Fruit fly (Drosophila melanogaster): Measurements from ENCODE around the gene Sxl.
A peak's percentile ranks its signal among the peaks of the same experiment; 100 is the strongest.

The Sxl gene

DNA sequence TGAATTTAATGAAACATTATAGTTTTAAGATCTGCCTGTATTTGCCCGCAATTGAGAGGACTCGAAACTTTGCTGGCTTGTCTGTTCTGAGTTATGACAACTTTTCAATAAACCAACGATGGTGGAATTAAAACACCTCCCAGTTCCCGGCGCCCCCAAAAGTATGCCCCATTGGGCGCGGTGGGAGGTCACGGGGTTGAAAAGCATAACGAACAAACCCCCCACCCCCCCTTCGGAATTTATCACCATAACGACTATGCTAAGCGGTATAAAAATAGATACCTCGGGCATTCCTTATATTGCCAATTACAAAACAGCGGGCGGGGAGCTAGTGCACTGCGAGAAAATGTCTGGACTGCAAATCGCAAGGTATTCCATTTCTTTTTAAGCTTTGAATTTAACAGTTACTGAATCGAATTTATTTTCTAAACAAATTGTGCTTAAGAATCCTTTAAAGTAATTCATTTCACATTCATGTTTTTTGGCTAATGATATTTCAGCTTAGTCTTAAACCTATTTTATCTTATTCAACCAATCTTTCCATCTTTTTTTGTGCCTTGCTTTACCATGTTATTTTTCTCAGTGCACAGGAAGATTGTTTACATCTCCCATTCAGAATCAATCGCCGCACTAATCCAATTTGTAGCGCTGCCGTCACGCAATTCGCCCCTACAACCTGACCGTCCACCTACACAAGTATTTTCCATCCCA, 3.6 kb upstream of the Sxl start (continued):
- TF ChIP-seq lbe (GFP tag; optimal IDR thresholded peaks at IDR 0.05): no peak
- TF ChIP-seq CG11085 (GFP tag; IDR thresholded peaks at IDR 0.05): peak; percentile 42; the same call in 1 of the 2 replicates
- peak; percentile 13 for TF ChIP-seq abd-A (tag; optimal IDR thresholded peaks at IDR 0.05)
- no peak for TF ChIP-seq usp (GFP tag; optimal IDR thresholded peaks at IDR 0.05)
- TF ChIP-seq Doc2 (GFP tag; IDR thresholded peaks at IDR 0.05): no peak
- TF ChIP-seq CG12769 (tag; optimal IDR thresholded peaks at IDR 0.05): peak; percentile 77
- TF ChIP-seq Taf1 (GFP tag; IDR thresholded peaks at IDR 0.05): peak; percentile 54
- peak; percentile 68 for TF ChIP-seq NC2α (GFP tag; optimal IDR thresholded peaks at IDR 0.05)
- no peak for TF ChIP-seq gt (GFP tag; IDR thresholded peaks at IDR 0.05)
- TF ChIP-seq zfh1 (GFP tag; IDR thresholded peaks at IDR 0.05): peak; percentile 71
- peak; percentile 76 for TF ChIP-seq CG17359 (tag; optimal IDR thresholded peaks at IDR 0.05)
- TF ChIP-seq wek (GFP tag; optimal IDR thresholded peaks at IDR 0.05): peak; percentile 57
- TF ChIP-seq CG31224 (GFP tag; IDR thresholded peaks at IDR 0.05): peak; percentile 74
- TF ChIP-seq Kr (GFP tag; optimal IDR thresholded peaks at IDR 0.05): peak; percentile 71
- TF ChIP-seq ewg (GFP tag; optimal IDR thresholded peaks at IDR 0.05): peak; percentile 82
- TF ChIP-seq Atf-2 (GFP tag; optimal IDR thresholded peaks at IDR 0.05): peak; percentile 87
- peak; percentile 66 for TF ChIP-seq CG6254 (GFP tag; optimal IDR thresholded peaks at IDR 0.05)
- peak; percentile 83 for TF ChIP-seq Dek (tag; optimal IDR thresholded peaks at IDR 0.05)
- no peak for TF ChIP-seq Ets65A (GFP tag)
- TF ChIP-seq HLH54F (GFP tag; optimal IDR thresholded peaks at IDR 0.05): peak; percentile 71
- TF ChIP-seq CG6654 (GFP tag; optimal IDR thresholded peaks at IDR 0.05): peak; percentile 49
- TF ChIP-seq CG16815 (GFP tag; optimal IDR thresholded peaks at IDR 0.05): peak; percentile 86
- TF ChIP-seq Blimp-1 (GFP tag; optimal IDR thresholded peaks at IDR 0.05): peak; percentile 77
- TF ChIP-seq CG12942 (GFP tag; optimal IDR thresholded peaks at IDR 0.05): peak; percentile 85
- peak; percentile 41; the same call in 1 of the 3 replicates for TF ChIP-seq CG11456 (GFP tag; IDR thresholded peaks at IDR 0.05)
- TF ChIP-seq gcm (GFP tag; optimal IDR thresholded peaks at IDR 0.05): peak; percentile 90
- TF ChIP-seq CG3407 (GFP tag; optimal IDR thresholded peaks at IDR 0.05): peak; percentile 83
- TF ChIP-seq aop (GFP tag; IDR thresholded peaks at IDR 0.05): no peak; the same call in 1 of the 2 replicates
- TF ChIP-seq CG32772 (GFP tag; IDR thresholded peaks at IDR 0.05): peak; percentile 73
- TF ChIP-seq h (optimal IDR thresholded peaks at IDR 0.05): no peak
- no peak for TF ChIP-seq Dp (GFP tag; optimal IDR thresholded peaks at IDR 0.05)
- TF ChIP-seq D (optimal IDR thresholded peaks at IDR 0.05): no peak
- TF ChIP-seq D (GFP tag; optimal IDR thresholded peaks at IDR 0.05): peak; percentile 76
- peak; percentile 49; the same call in 1 of the 3 replicates for TF ChIP-seq ase (GFP tag; IDR thresholded peaks at IDR 0.05)
- peak; percentile 72 for TF ChIP-seq nau (GFP tag; optimal IDR thresholded peaks at IDR 0.05)
- peak; percentile 93 for TF ChIP-seq CG2120 (GFP tag; optimal IDR thresholded peaks at IDR 0.05)
- peak; percentile 65; the same call in 2 of the 3 replicates for TF ChIP-seq CG7357 (GFP tag; IDR thresholded peaks at IDR 0.05)
- TF ChIP-seq bab2 (GFP tag; optimal IDR thresholded peaks at IDR 0.05): peak; percentile 91
- TF ChIP-seq otp (GFP tag; IDR thresholded peaks at IDR 0.05): peak; percentile 44; the same call in 1 of the 3 replicates
- peak; percentile 57 for TF ChIP-seq CG3065 (GFP tag; optimal IDR thresholded peaks at IDR 0.05)
- no peak for TF ChIP-seq CG16779 (GFP tag; IDR thresholded peaks at IDR 0.05)
- peak; percentile 84 for TF ChIP-seq CG17328 (GFP tag; IDR thresholded peaks at IDR 0.05)
- TF ChIP-seq CG9215 (GFP tag; IDR thresholded peaks at IDR 0.05): peak; percentile 76
- peak; percentile 70 for TF ChIP-seq CG9932 (GFP tag; IDR thresholded peaks at IDR 0.05)
- TF ChIP-seq psq (GFP tag; optimal IDR thresholded peaks at IDR 0.05): peak; percentile 27
- TF ChIP-seq Chrac-16 (GFP tag; optimal IDR thresholded peaks at IDR 0.05): peak; percentile 86
- peak; percentile 91 for TF ChIP-seq unpg (GFP tag; optimal IDR thresholded peaks at IDR 0.05)
- TF ChIP-seq Tbp (GFP tag; optimal IDR thresholded peaks at IDR 0.05): no peak
- TF ChIP-seq CG8281 (tag; optimal IDR thresholded peaks at IDR 0.05): peak; percentile 20
- peak; percentile 75 for TF ChIP-seq ham (GFP tag; IDR thresholded peaks at IDR 0.05)
- TF ChIP-seq ro (GFP tag; IDR thresholded peaks at IDR 0.05): peak; percentile 41; the same call in 1 of the 2 replicates
